Worm (Caenorhabditis elegans): ENCODE results near the gene T25B6.5.

DNA sequence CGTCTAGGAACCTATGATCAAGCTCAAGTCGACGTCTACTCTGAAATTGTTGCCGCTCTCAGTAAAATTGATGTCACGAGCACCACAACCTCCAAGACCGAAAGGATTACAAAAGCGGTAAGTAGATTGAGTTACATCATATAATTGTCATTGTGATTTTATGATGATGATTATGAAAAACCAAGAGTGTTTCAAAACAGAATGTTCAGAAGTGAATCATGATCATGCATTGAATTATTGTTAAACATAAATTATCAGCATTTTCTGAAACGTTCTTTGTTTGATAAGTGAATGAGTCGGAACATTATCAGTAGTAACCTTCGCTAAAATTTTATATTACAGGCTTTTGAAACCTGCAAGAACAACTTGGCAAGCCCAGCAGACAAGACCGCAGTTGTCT, 13.6 kb upstream of the T25B6.5 start:
- no peak for TF ChIP-seq T22C8.4 (GFP tag; IDR thresholded peaks at IDR 0.05)
- no peak for TF ChIP-seq flt-1 (GFP tag; IDR thresholded peaks at IDR 0.05)
